Worm (Caenorhabditis elegans): ENCODE data around the gene Y51H4A.24.
"Not testable (repeated sequence)": the region's sequence is repeated elsewhere in the genome, so short reads cannot be mapped to it uniquely, and the experiment has no call there.

The Y51H4A.24 gene

DNA sequence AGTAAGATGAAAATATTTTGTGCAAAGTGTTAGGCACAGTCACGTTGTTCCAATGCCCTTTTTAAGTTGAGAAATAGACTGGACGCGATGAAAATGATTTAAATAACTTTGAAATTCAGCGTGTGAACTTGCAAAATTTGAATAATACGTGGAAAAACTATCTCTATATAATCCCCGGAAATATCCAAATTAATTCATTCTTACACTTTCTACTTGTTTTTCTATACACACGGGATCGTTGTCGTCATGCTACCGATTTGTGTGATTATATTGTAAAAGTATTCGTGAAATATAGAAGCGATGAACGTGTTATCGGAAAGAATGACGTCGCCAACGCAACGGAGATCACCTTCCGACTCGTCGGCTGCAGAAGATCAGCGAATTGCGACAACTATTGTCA lies 2.9 kb upstream of the Y51H4A.24 start, which contains the start of gene Y43D4A.1:
Y43D4A.1 (plus strand) TSS at position 301 of the 400 bp plus-strand sequence.
- TF ChIP-seq ZK546.5 (tag; optimal IDR thresholded peaks at IDR 0.05) (no peak), elt-1 (tag; optimal IDR thresholded peaks at IDR 0.05) (no peak)

DNA sequence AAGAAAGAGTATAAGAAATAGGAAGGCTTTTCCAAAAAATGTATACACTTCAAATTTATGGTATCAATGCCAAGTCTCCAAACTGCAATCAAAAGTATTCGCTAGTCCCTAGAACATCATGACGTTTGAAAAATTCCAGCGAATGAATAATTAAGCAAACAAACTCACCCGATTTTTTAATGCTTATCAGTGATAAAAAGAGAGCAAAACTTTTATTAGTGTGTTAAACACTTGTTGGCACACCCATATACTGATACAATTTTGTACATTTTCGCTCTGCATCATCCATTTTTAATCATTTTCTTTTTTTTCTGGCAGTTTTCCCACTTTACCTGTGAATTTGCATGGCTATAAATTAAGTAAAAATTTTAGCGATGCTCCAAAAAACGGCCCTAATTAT lies 4.7 kb downstream of the Y51H4A.24 start, which contains the start of gene Y51H4A.25:
Y51H4A.25 (plus strand) TSS at position 373 of the 400 bp plus-strand sequence.
- TF ChIP-seq fos-1 (tag; optimal IDR thresholded peaks at IDR 0.05) (peak; percentile 98), nhr-12 (tag; optimal IDR thresholded peaks at IDR 0.05) (no peak)

DNA sequence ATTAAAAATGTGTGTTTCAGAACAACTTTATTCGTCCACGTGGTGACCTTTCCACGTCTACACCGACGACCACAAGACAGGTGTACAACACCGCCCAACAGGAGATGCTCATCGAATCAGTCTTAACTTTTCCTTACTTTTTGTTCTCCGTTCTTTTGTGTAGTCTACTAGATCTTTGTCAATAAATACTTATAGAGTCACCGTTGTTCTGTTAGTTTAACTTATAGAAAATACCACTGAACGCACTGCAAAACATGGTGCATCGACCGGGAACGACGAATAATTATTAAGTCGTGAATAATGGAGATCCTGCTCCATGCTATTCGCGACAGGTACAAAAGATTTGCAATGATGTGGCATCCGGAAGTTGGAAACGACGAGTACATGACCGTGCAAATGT lies 18.1 kb downstream of the Y51H4A.24 start, which contains the start of gene Y51H4A.23:
Y51H4A.23 (plus strand) TSS at position 301 of the 400 bp plus-strand sequence.
- TF ChIP-seq Y55F3AM.14 (GFP tag; optimal IDR thresholded peaks at IDR 0.05); skn-1 (tag; optimal IDR thresholded peaks at IDR 0.05); nhr-129 (tag; optimal IDR thresholded peaks at IDR 0.05): not testable (repeated sequence)

DNA sequence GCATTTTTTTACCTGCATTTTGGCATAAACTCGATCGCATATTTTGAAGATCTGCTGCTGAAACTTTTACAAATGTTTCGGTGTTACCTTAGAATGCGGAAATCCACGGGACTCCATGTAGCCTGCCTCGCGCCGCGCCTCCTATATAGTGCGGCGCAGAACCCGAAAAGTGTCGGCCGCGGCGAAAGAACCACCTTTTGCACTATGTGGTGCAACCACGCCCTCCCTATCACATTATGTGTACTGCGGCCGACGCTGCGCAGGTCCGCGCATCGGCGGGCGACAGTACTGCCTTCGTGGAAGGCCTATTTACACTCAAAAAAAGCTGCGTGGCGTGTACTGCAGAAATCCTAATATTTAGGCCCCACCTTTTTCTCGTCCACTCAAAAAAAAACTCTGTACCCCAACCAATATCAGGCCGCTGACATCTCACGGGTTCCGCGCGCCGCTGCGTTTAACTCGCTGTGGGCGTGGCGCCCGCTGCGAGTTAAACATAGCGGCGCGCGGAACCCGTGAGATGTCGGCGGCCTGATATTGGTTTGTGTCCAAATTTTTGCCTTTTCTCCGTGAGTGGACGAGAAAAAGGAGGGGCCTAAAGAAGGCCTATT lies 18.6 kb downstream of the Y51H4A.24 start:
- TF ChIP-seq snpc-4 (tag; optimal IDR thresholded peaks at IDR 0.05) (no peak), nhr-12 (tag; optimal IDR thresholded peaks at IDR 0.05) (no peak), lin-39 (tag; optimal IDR thresholded peaks at IDR 0.05) (no peak), nhr-6 (tag; optimal IDR thresholded peaks at IDR 0.05) (no peak), nhr-21 (tag; optimal IDR thresholded peaks at IDR 0.05) (no peak), crh-2 (tag; optimal IDR thresholded peaks at IDR 0.05) (no peak), ztf-1 (GFP tag; conservative IDR thresholded peaks at IDR 0.05) (no peak), fos-1 (tag; optimal IDR thresholded peaks at IDR 0.05) (no peak)

DNA sequence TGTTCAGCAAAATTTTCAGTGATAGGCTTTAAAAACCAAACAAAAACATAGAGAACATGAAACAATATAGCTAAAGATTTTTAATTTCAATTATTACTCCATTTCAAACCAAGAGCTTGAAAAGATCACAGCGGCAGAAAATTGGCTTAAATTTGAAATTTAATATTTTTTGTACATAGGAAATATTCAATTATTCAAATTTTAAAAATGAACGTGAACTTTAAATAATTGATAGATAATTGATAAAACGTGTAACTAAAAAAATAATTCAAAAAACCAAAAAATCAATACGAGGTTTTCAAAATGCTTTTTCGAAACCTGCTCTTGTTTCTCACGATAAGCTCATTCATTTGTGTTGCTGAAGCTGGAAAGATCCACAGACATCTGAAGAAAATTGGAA lies 20.3 kb downstream of the Y51H4A.24 start, which contains the start of gene Y51H4A.22:
Y51H4A.22 (plus strand) TSS at position 301 of the 400 bp plus-strand sequence.
- no peak for TF ChIP-seq snpc-4 (tag; optimal IDR thresholded peaks at IDR 0.05)
- no peak for TF ChIP-seq alr-1 (tag; optimal IDR thresholded peaks at IDR 0.05)
- no peak for TF ChIP-seq ztf-1 (GFP tag; conservative IDR thresholded peaks at IDR 0.05)
- no peak for TF ChIP-seq elt-1 (tag; optimal IDR thresholded peaks at IDR 0.05)
- no peak for TF ChIP-seq mbf-1 (tag; optimal IDR thresholded peaks at IDR 0.05)
- no peak for TF ChIP-seq Y55F3AM.14 (GFP tag; optimal IDR thresholded peaks at IDR 0.05)
- TF ChIP-seq mab-5 (tag; optimal IDR thresholded peaks at IDR 0.05), result no peak

DNA sequence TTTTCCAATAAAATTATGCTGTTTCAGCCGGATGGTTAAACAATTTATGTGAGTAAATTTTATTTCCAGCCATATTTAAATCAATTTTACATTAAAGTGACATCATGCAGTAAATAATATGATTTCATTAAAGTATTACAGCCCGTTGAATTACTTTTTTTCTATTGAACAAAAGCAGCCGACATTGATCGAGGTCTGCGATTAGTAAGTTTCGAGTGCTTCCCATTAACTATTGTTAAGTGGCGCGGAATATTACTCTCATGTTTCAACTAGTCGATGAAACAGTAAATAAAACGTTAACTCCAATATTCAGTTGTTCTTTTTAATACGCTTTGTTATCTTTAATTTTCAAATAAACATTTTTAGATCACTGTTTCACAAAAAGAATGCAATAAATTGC lies 22.0 kb downstream of the Y51H4A.24 start:
- TF ChIP-seq nhr-129 (tag; optimal IDR thresholded peaks at IDR 0.05) (no peak), lsy-2 (tag; optimal IDR thresholded peaks at IDR 0.05) (no peak), nhr-25 (tag; optimal IDR thresholded peaks at IDR 0.05) (no peak), mbf-1 (tag; optimal IDR thresholded peaks at IDR 0.05) (no peak), nhr-21 (tag; optimal IDR thresholded peaks at IDR 0.05) (no peak), unc-39 (tag; optimal IDR thresholded peaks at IDR 0.05) (no peak), snpc-4 (tag; optimal IDR thresholded peaks at IDR 0.05) (no peak), gmeb-1 (tag; optimal IDR thresholded peaks at IDR 0.05) (no peak), nhr-6 (tag; optimal IDR thresholded peaks at IDR 0.05) (no peak)

DNA sequence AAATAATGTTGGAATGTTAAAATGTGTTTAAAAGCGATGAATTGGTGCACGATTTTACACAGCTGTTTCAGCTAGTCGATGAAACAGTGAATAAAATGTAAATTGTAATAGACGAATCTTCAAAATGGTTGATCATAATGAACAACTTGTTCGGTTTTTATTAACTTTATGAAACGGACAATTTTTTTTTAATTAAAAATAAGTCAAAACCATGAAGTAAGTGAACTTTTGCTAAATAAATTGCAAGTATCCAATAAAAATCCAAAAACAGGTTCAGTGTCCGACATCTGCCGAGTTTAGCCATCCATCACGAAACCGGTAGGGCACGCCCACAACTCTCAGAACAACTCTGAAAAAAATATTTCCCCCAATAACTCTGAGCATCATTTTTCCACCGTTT lies 30.4 kb downstream of the Y51H4A.24 start:
- no peak for TF ChIP-seq mdl-1 (tag; optimal IDR thresholded peaks at IDR 0.05)
- TF ChIP-seq mab-5 (tag; optimal IDR thresholded peaks at IDR 0.05), result no peak
- TF ChIP-seq alr-1 (tag; optimal IDR thresholded peaks at IDR 0.05), result no peak
- TF ChIP-seq ztf-11 (tag; optimal IDR thresholded peaks at IDR 0.05), result no peak
- TF ChIP-seq lsy-2 (tag; optimal IDR thresholded peaks at IDR 0.05), result no peak
- TF ChIP-seq blmp-1 (tag; optimal IDR thresholded peaks at IDR 0.05; ENCODE audit: insufficient read depth), result no peak
- no peak for TF ChIP-seq ztf-4 (tag; optimal IDR thresholded peaks at IDR 0.05)
- no peak for TF ChIP-seq nhr-25 (tag; optimal IDR thresholded peaks at IDR 0.05)
- TF ChIP-seq nhr-23 (tag; optimal IDR thresholded peaks at IDR 0.05), result no peak
- no peak for TF ChIP-seq elt-1 (tag; optimal IDR thresholded peaks at IDR 0.05)
- no peak for TF ChIP-seq nhr-129 (tag; optimal IDR thresholded peaks at IDR 0.05)
- TF ChIP-seq lin-13 (GFP tag; optimal IDR thresholded peaks at IDR 0.05), result no peak
- TF ChIP-seq sma-3 (GFP tag; optimal IDR thresholded peaks at IDR 0.05), result no peak
- no peak for TF ChIP-seq egl-27 (tag; optimal IDR thresholded peaks at IDR 0.05)
- TF ChIP-seq F13H6.1 (tag; optimal IDR thresholded peaks at IDR 0.05), result no peak
- TF ChIP-seq skn-1 (tag; optimal IDR thresholded peaks at IDR 0.05), result no peak
- no peak for TF ChIP-seq nhr-11 (tag; optimal IDR thresholded peaks at IDR 0.05)

Data from whole organism, L2 larva.